Fruit fly (Drosophila melanogaster) whole organism, prepupa: Measurements from ENCODE around the gene CG10222.

Experiments used
- Blimp-1 ChIP-seq: fragments of 200-800 bp; sonication (Bioruptor generic); optimal IDR thresholded peaks from 3 replicates; lab custom pipeline; 2017; ENCODE audit warnings: missing biosample characterization, missing genetic modification characterization, mild to moderate bottlenecking, moderate library complexity, missing genetic modification reagents
- CG1621 ChIP-seq: fragments of 200-800 bp; sonication (Bioruptor generic); optimal IDR thresholded peaks from 3 replicates; lab custom pipeline; 2018; ENCODE audit warnings: missing biosample characterization, mild to moderate bottlenecking, missing genetic modification characterization
- Hr4 ChIP-seq: fragments of 200-800 bp; sonication (Bioruptor generic); optimal IDR thresholded peaks from 3 replicates; lab custom pipeline; 2016; ENCODE audit warnings: missing biosample characterization, missing genetic modification characterization
- Met ChIP-seq: fragments of 200-800 bp; sonication (Bioruptor generic); optimal IDR thresholded peaks from 3 replicates; lab custom pipeline; 2016; ENCODE audit warnings: missing biosample characterization, missing genetic modification characterization
- dac ChIP-seq: fragments of 200-800 bp; sonication (Bioruptor generic); optimal IDR thresholded peaks from 2 replicates; lab custom pipeline; 2017; ENCODE audit warnings: missing biosample characterization, mild to moderate bottlenecking, missing genetic modification characterization
- lz ChIP-seq: fragments of 200-800 bp; sonication (Bioruptor generic); optimal IDR thresholded peaks from 3 replicates; lab custom pipeline; 2016; ENCODE audit warnings: missing biosample characterization, missing genetic modification characterization

DNA sequence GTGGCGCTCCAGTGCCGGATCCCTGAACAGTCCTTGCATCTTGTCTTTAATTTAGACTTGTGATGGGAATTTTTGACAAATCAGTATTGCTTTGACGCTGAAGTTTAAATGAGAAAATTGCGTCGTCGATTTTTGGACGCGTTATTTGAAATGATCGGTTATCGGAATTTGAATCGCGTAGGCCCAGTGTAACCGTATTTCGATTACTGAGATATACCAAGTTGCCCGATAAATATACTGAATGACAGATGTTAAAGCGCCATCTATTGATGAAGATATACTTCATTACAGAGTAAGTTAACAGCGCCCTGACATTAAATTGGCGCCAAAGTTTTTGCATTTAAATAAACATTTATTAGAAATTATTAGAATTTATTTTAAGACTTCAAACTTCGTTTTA, 22.4 kb downstream of the CG10222 start, which contains the start of gene Poc1:
- no peak for TF ChIP-seq lz
- TF ChIP-seq dac (GFP tag; lab: Kevin White, UChicago) = no peak
- no peak for TF ChIP-seq Blimp-1
- no peak for TF ChIP-seq Hr4 (GFP tag; lab: Kevin White, UChicago)
- no peak for TF ChIP-seq Met
- TF ChIP-seq CG1621 (tag; lab: Kevin White, UChicago) = no peak
